Worm (Caenorhabditis elegans) whole organism, L4 larva: ENCODE measurements around the gene C34E10.12.

Experiments used
- F10B5.3 ChIP-seq: sonication (generic microtip); optimal IDR thresholded peaks from 2 replicates; lab custom pipeline; 2016; ENCODE audit warnings: mild to moderate bottlenecking, missing genetic modification characterization, missing compliant biosample characterization
- F44E2.7 ChIP-seq: fragments of 200-800 bp; sonication (Bioruptor generic); IDR thresholded peaks from 2 replicates; pipeline ENCODE4 v2.1.2; 2022; ENCODE audit warnings: missing genetic modification characterization, missing compliant biosample characterization
- R02D3.7 ChIP-seq: fragments of 150-350 bp; sonication (generic microtip); optimal IDR thresholded peaks from 3 replicates; lab custom pipeline; 2014; ENCODE audit warnings: missing biosample characterization, missing genetic modification characterization
- T20F7.1 ChIP-seq: fragments of 200-800 bp; sonication (Bioruptor generic); optimal IDR thresholded peaks from 2 replicates; lab custom pipeline; 2018; ENCODE audit warnings: mild to moderate bottlenecking, missing genetic modification characterization, missing compliant biosample characterization
- T26A8.4 ChIP-seq: fragments of 200-800 bp; sonication (Bioruptor generic); IDR thresholded peaks from 2 replicates; pipeline ENCODE4 v1.3.6; 2022; ENCODE audit warnings: missing genetic modification characterization, missing compliant biosample characterization
- Y105C5A.15 ChIP-seq: fragments of 200-800 bp; sonication (Bioruptor generic); IDR thresholded peaks from 2 replicates; pipeline ENCODE4 v1.3.6; 2022; ENCODE audit warnings: missing genetic modification characterization, missing compliant biosample characterization
- Y48G9A.11 ChIP-seq: fragments of 200-800 bp; sonication (Bioruptor generic); IDR thresholded peaks from 2 replicates; pipeline ENCODE4 v1.3.6; 2022; ENCODE audit warnings: missing genetic modification reagents, missing genetic modification characterization, missing compliant biosample characterization
- Y5F2A.4 ChIP-seq: fragments of 200-800 bp; sonication (Bioruptor generic); optimal IDR thresholded peaks from 2 replicates; lab custom pipeline; 2018; ENCODE audit warnings: mild to moderate bottlenecking, missing genetic modification characterization, missing compliant biosample characterization
- ZK337.2 ChIP-seq: fragments of 200-800 bp; sonication (Bioruptor generic); IDR thresholded peaks from 2 replicates; pipeline ENCODE4 v1.3.6; 2022; ENCODE audit warnings: missing genetic modification reagents, missing genetic modification characterization, missing compliant biosample characterization
- ZK546.5 ChIP-seq, 2 experiments: sonication (generic microtip); optimal IDR thresholded peaks; 2 replicates each; lab custom pipeline; 2017; ENCODE audit warnings: missing biosample characterization in 2 of 2, missing genetic modification characterization in 2 of 2
- ceh-62 ChIP-seq: sonication (generic microtip); optimal IDR thresholded peaks from 2 replicates; lab custom pipeline; 2017; ENCODE audit warnings: missing biosample characterization, missing genetic modification characterization
- ces-1 ChIP-seq: fragments of 150-350 bp; sonication (generic microtip); optimal IDR thresholded peaks from 4 replicates; lab custom pipeline; 2014; ENCODE audit warnings: missing biosample characterization, missing genetic modification reagents, missing genetic modification characterization
- daf-12 ChIP-seq: fragments of 150-350 bp; optimal IDR thresholded peaks from 2 replicates; lab custom pipeline; 2014; ENCODE audit warnings: missing biosample characterization, missing genetic modification reagents, missing genetic modification characterization
- daf-16 ChIP-seq, 3 experiments: sonication (generic microtip); optimal IDR thresholded peaks; 2 replicates each; lab custom pipeline; 2016 to 2017; ENCODE audit warnings: missing genetic modification characterization in 3 of 3, missing genetic modification reagents in 3 of 3, mild to moderate bottlenecking in 2 of 3, missing compliant biosample characterization in 2 of 3, missing biosample characterization in 1 of 3, moderate library complexity in 1 of 3
- daf-19 ChIP-seq: fragments of 200-800 bp; sonication (Bioruptor generic); conservative IDR thresholded peaks from 2 replicates; pipeline ENCODE4 v1.3.6; 2022; ENCODE audit warnings: missing genetic modification characterization, missing compliant biosample characterization
- daf-8 ChIP-seq: fragments of 200-800 bp; sonication (Bioruptor generic); IDR thresholded peaks from 2 replicates; pipeline ENCODE4 v1.3.6; 2022; ENCODE audit warnings: missing genetic modification characterization, missing compliant biosample characterization
- dmd-9 ChIP-seq: fragments of 200-800 bp; sonication (Bioruptor generic); IDR thresholded peaks from 2 replicates; pipeline ENCODE4 v1.3.6; 2022; ENCODE audit warnings: missing genetic modification reagents, missing genetic modification characterization, missing compliant biosample characterization
- dve-1 ChIP-seq: sonication (generic microtip); optimal IDR thresholded peaks from 2 replicates; lab custom pipeline; 2017; ENCODE audit warnings: antibody characterized with exemption, mild to moderate bottlenecking, missing genetic modification characterization, missing compliant biosample characterization; ENCODE audit not compliant: insufficient read depth
- hmg-1.1 ChIP-seq: fragments of 200-800 bp; sonication (Bioruptor generic); IDR thresholded peaks from 2 replicates; pipeline ENCODE4 v1.3.6; 2022; ENCODE audit warnings: missing genetic modification reagents, missing genetic modification characterization, missing compliant biosample characterization
- jun-1 ChIP-seq: fragments of 150-350 bp; optimal IDR thresholded peaks from 2 replicates; lab custom pipeline; 2014; ENCODE audit warnings: missing biosample characterization, missing genetic modification reagents, missing genetic modification characterization
- lim-7 ChIP-seq: fragments of 200-800 bp; sonication (Bioruptor generic); IDR thresholded peaks from 2 replicates; pipeline ENCODE4 v1.3.6; 2022; ENCODE audit warnings: missing genetic modification characterization, missing compliant biosample characterization
- lin-15B ChIP-seq: fragments of 150-350 bp; sonication (generic microtip); optimal IDR thresholded peaks from 3 replicates; lab custom pipeline; 2014; ENCODE audit warnings: missing biosample characterization, missing genetic modification characterization
- lin-38 ChIP-seq: fragments of 200-800 bp; sonication (Bioruptor generic); IDR thresholded peaks from 2 replicates; pipeline ENCODE4 v1.3.6; 2022; ENCODE audit warnings: missing genetic modification reagents, missing genetic modification characterization, missing compliant biosample characterization
- lin-39 ChIP-seq: fragments of 150-350 bp; optimal IDR thresholded peaks from 2 replicates; lab custom pipeline; 2014; ENCODE audit warnings: missing biosample characterization, missing genetic modification reagents, missing genetic modification characterization
- lir-3 ChIP-seq: sonication (generic microtip); optimal IDR thresholded peaks from 2 replicates; lab custom pipeline; 2016; ENCODE audit warnings: mild to moderate bottlenecking, missing genetic modification characterization, missing compliant biosample characterization
- madf-5 ChIP-seq, 2 experiments: fragments of 200-800 bp; sonication (Bioruptor generic); IDR thresholded peaks; 2 replicates each; pipeline ENCODE4 v1.3.6; 2022; ENCODE audit warnings: missing compliant biosample characterization in 2 of 2, missing genetic modification characterization in 2 of 2
- mes-2 ChIP-seq: sonication (generic microtip); optimal IDR thresholded peaks from 2 replicates; lab custom pipeline; 2016; ENCODE audit warnings: missing genotype, mild to moderate bottlenecking, missing genetic modification characterization, missing compliant biosample characterization; ENCODE audit not compliant: poor library complexity, severe bottlenecking
- mxl-2 ChIP-seq: fragments of 200-800 bp; sonication (Bioruptor generic); conservative IDR thresholded peaks from 2 replicates; pipeline ENCODE4 v1.3.6; 2022; ENCODE audit warnings: missing genetic modification reagents, missing genetic modification characterization, missing compliant biosample characterization
- nhr-10 ChIP-seq: fragments of 150-350 bp; optimal IDR thresholded peaks from 2 replicates; lab custom pipeline; 2014; ENCODE audit warnings: missing biosample characterization, missing genetic modification characterization
- nhr-111 ChIP-seq: fragments of 200-800 bp; sonication (Bioruptor generic); optimal IDR thresholded peaks from 2 replicates; lab custom pipeline; 2018; ENCODE audit warnings: mild to moderate bottlenecking, missing genetic modification characterization, missing compliant biosample characterization
- nhr-237 ChIP-seq: sonication (generic microtip); optimal IDR thresholded peaks from 2 replicates; lab custom pipeline; 2017; ENCODE audit warnings: missing biosample characterization, missing genetic modification characterization
- nhr-25 ChIP-seq: sonication (generic microtip); optimal IDR thresholded peaks from 2 replicates; lab custom pipeline; 2017; ENCODE audit warnings: missing genetic modification characterization, mild to moderate bottlenecking, missing compliant biosample characterization, antibody characterized with exemption, moderate library complexity, borderline replicate concordance; ENCODE audit not compliant: insufficient read depth
- nhr-28 ChIP-seq: fragments of 150-350 bp; optimal IDR thresholded peaks from 2 replicates; lab custom pipeline; 2014; ENCODE audit warnings: missing biosample characterization, missing genetic modification characterization
- nhr-41 ChIP-seq: fragments of 200-800 bp; sonication (Bioruptor generic); IDR thresholded peaks from 2 replicates; pipeline ENCODE4 v1.3.6; 2022; ENCODE audit warnings: missing genetic modification reagents, missing genetic modification characterization, missing compliant biosample characterization
- nhr-42 ChIP-seq: fragments of 200-800 bp; sonication (Bioruptor generic); IDR thresholded peaks from 2 replicates; pipeline ENCODE4 v1.3.6; 2022; ENCODE audit warnings: missing genetic modification characterization, missing compliant biosample characterization
- nhr-48 ChIP-seq: sonication (generic microtip); optimal IDR thresholded peaks from 2 replicates; lab custom pipeline; 2016; ENCODE audit warnings: mild to moderate bottlenecking, missing genetic modification characterization, missing compliant biosample characterization
- nhr-76 ChIP-seq: fragments of 150-350 bp; optimal IDR thresholded peaks from 2 replicates; lab custom pipeline; 2014; ENCODE audit warnings: missing biosample characterization, missing genetic modification characterization
- php-3 ChIP-seq: fragments of 200-800 bp; sonication (Bioruptor generic); IDR thresholded peaks from 2 replicates; pipeline ENCODE4 v1.3.6; 2022; ENCODE audit warnings: missing genetic modification reagents, missing genetic modification characterization, missing compliant biosample characterization
- saeg-2 ChIP-seq: fragments of 200-800 bp; sonication (Bioruptor generic); IDR thresholded peaks from 2 replicates; pipeline ENCODE4 v1.3.6; 2022; ENCODE audit warnings: missing genetic modification reagents, missing genetic modification characterization, missing compliant biosample characterization
- set-16 ChIP-seq: fragments of 200-800 bp; sonication (Bioruptor generic); IDR thresholded peaks from 2 replicates; pipeline ENCODE4 v1.3.6; 2022; ENCODE audit warnings: missing genetic modification reagents, missing genetic modification characterization, missing compliant biosample characterization
- skn-1 ChIP-seq: fragments of 150-350 bp; optimal IDR thresholded peaks from 2 replicates; lab custom pipeline; 2014; ENCODE audit warnings: missing biosample characterization, missing genetic modification characterization
- snpc-1.2 ChIP-seq: fragments of 200-800 bp; sonication (Bioruptor generic); IDR thresholded peaks from 2 replicates; pipeline ENCODE4 v1.3.6; 2022; ENCODE audit warnings: missing genetic modification reagents, missing genetic modification characterization, missing compliant biosample characterization
- unc-39 ChIP-seq: sonication (generic microtip); optimal IDR thresholded peaks from 2 replicates; lab custom pipeline; 2017; ENCODE audit warnings: missing biosample characterization, missing genetic modification characterization
- vab-7 ChIP-seq: fragments of 200-800 bp; sonication (Bioruptor generic); IDR thresholded peaks from 2 replicates; pipeline ENCODE4 v1.3.6; 2022; ENCODE audit warnings: missing genetic modification reagents, missing genetic modification characterization, missing compliant biosample characterization
- zag-1 ChIP-seq: fragments of 150-350 bp; optimal IDR thresholded peaks from 2 replicates; lab custom pipeline; 2014; ENCODE audit warnings: missing biosample characterization, missing genetic modification characterization
- zfp-2 ChIP-seq: sonication (generic microtip); optimal IDR thresholded peaks from 2 replicates; lab custom pipeline; 2016; ENCODE audit warnings: mild to moderate bottlenecking, missing genetic modification characterization, missing compliant biosample characterization
- zfp-3 ChIP-seq: fragments of 200-800 bp; sonication (Bioruptor generic); conservative IDR thresholded peaks from 2 replicates; pipeline ENCODE4 v1.3.6; 2022; ENCODE audit warnings: missing genetic modification reagents, missing genetic modification characterization, missing compliant biosample characterization
- zip-2 ChIP-seq: fragments of 150-350 bp; optimal IDR thresholded peaks from 2 replicates; lab custom pipeline; 2014; ENCODE audit warnings: missing biosample characterization, missing genetic modification characterization

C34E10.12 gene

ce11 chrIII:5233140-5233539, 5.5 kb upstream of the C34E10.12 start:
- no peak for TF ChIP-seq set-16 (GFP tag; lab: Robert Waterston, UW)
- peak; percentile 58 for TF ChIP-seq mes-2 (tag; lab: Kevin White, UChicago)

- TF ChIP-seq lin-38 (peak; percentile 79), T26A8.4 (peak; percentile 65), F10B5.3 (tag; lab: Kevin White, UChicago) (no peak), jun-1 (tag; lab: Kevin White, UChicago) (no peak), unc-39 (tag; lab: Kevin White, UChicago) (no peak), lir-3 (no peak), Y5F2A.4 (GFP tag; lab: Kevin White, UChicago) (peak; percentile 47), zip-2 (no peak), skn-1 (tag; lab: Kevin White, UChicago) (no peak), T20F7.1 (GFP tag; lab: Kevin White, UChicago) (peak; percentile 59), nhr-25 (no peak), ZK546.5 (tag; optimal IDR thresholded peaks at IDR 0.05; lab: Kevin White, UChicago) (no peak), nhr-237 (tag; lab: Kevin White, UChicago) (no peak), lim-7 (GFP tag; lab: Robert Waterston, UW) (0 out of 2 replicates have a peak, but pooled peaks have one; percentile 60), daf-19 (GFP tag; lab: Robert Waterston, UW) (no peak), set-16 (GFP tag; lab: Robert Waterston, UW) (no peak), zag-1 (no peak), lin-39 (tag; lab: Kevin White, UChicago) (no peak), ceh-62 (tag; lab: Kevin White, UChicago) (no peak), zfp-3 (GFP tag; lab: Robert Waterston, UW) (peak; percentile 88), snpc-1.2 (GFP tag; lab: Robert Waterston, UW) (no peak), ZK337.2 (GFP tag; lab: Robert Waterston, UW) (no peak), Y48G9A.11 (peak; percentile 34; the same call in 1 of the 2 replicates), nhr-28 (tag; lab: Kevin White, UChicago) (peak; percentile 2), zfp-2 (tag; lab: Kevin White, UChicago) (no peak), nhr-10 (tag; lab: Kevin White, UChicago) (peak; percentile 44), hmg-1.1 (GFP tag; lab: Robert Waterston, UW) (no peak), nhr-48 (no peak), php-3 (GFP tag; lab: Robert Waterston, UW) (no peak), dmd-9 (GFP tag; lab: Robert Waterston, UW) (no peak), daf-16 (GFP tag; optimal IDR thresholded peaks at IDR 0.05; lab: Kevin White, UChicago) (peak; percentile 25 to 57), daf-16 (tag; optimal IDR thresholded peaks at IDR 0.05; lab: Kevin White, UChicago) (peak; percentile 55), F44E2.7 (GFP tag; lab: Robert Waterston, UW) (0 out of 2 replicates have a peak, but pooled peaks have one; percentile 4), madf-5 (GFP tag; IDR thresholded peaks at IDR 0.05; lab: Robert Waterston, UW) (0 out of 4 replicates have a peak, but pooled peaks of 1 of the 2 experiments have one; percentile 4), daf-8 (GFP tag; lab: Robert Waterston, UW) (no peak), mxl-2 (GFP tag; lab: Robert Waterston, UW) (no peak), nhr-41 (GFP tag; lab: Robert Waterston, UW) (no peak), dve-1 (peak; percentile 61), Y105C5A.15 (GFP tag; lab: Robert Waterston, UW) (peak; percentile 76), ces-1 (GFP tag; lab: Kevin White, UChicago) (no peak), R02D3.7 (no peak), mes-2 (tag; lab: Kevin White, UChicago) (peak; percentile 23), nhr-111 (GFP tag; lab: Kevin White, UChicago) (peak; percentile 62), daf-12 (no peak), nhr-76 (tag; lab: Kevin White, UChicago) (no peak), vab-7 (GFP tag; lab: Robert Waterston, UW) (no peak), saeg-2 (GFP tag; lab: Robert Waterston, UW) (no peak), nhr-42 (GFP tag; lab: Robert Waterston, UW) (peak; percentile 65; the same call in 1 of the 2 replicates), lin-15B (tag; lab: Kevin White, UChicago) (no peak)
Observed at ce11 chrIII:5230415-5230814, 2.7 kb upstream of the C34E10.12 start, which contains the start of gene prmt-5. Gene prmt-5, plus strand, starts transcription at chrIII:5230555.
